Worm (Caenorhabditis elegans): ENCODE measurements around the gene srg-7.
A peak's percentile ranks its signal among the peaks of the same experiment; 100 is the strongest.

Gene srg-7

ce11 chrIII:6251511-6251910 is 16.4 kb downstream of the srg-7 start, which contains the start of gene amdh-1:
Gene amdh-1, plus strand, starts transcription at chrIII:6251811.
- TF ChIP-seq egl-13 (tag; optimal IDR thresholded peaks at IDR 0.05) (no peak), unc-130 (tag; optimal IDR thresholded peaks at IDR 0.05) (no peak), skn-1 (tag; optimal IDR thresholded peaks at IDR 0.05) (no peak), hlh-17 (GFP tag; optimal IDR thresholded peaks at IDR 0.05; ENCODE audit: borderline replicate concordance) (no peak), isw-1 (GFP tag; IDR thresholded peaks at IDR 0.05) (no peak), efl-3 (GFP tag; optimal IDR thresholded peaks at IDR 0.05) (no peak), aha-1 (tag; optimal IDR thresholded peaks at IDR 0.05) (no peak), nhr-28 (tag; optimal IDR thresholded peaks at IDR 0.05) (no peak), ceh-82 (tag; optimal IDR thresholded peaks at IDR 0.05) (no peak), nhr-20 (tag; optimal IDR thresholded peaks at IDR 0.05) (no peak), fos-1 (tag; optimal IDR thresholded peaks at IDR 0.05) (no peak), nhr-47 (tag; optimal IDR thresholded peaks at IDR 0.05) (no peak), fkh-10 (GFP tag; optimal IDR thresholded peaks at IDR 0.05) (no peak)

ce11 chrIII:6248064-6248687 is 19.8 kb downstream of the srg-7 start, which contains the start of the genes gen-1 and stt-3:
Gene gen-1, minus strand, starts transcription at chrIII:6248158.
Gene stt-3, plus strand, starts transcription at chrIII:6248637.
- no peak for TF ChIP-seq nhr-84 (tag; optimal IDR thresholded peaks at IDR 0.05)
- no peak for TF ChIP-seq nhr-77 (tag; optimal IDR thresholded peaks at IDR 0.05)
- TF ChIP-seq elt-3 (tag; optimal IDR thresholded peaks at IDR 0.05), result no peak
- TF ChIP-seq unc-62 (GFP tag; optimal IDR thresholded peaks at IDR 0.05), result no peak
- TF ChIP-seq sox-4 (tag; optimal IDR thresholded peaks at IDR 0.05), result no peak
- TF ChIP-seq mdl-1 (tag; optimal IDR thresholded peaks at IDR 0.05), result no peak
- TF ChIP-seq elt-2 (tag; optimal IDR thresholded peaks at IDR 0.05), result no peak
- no peak for TF ChIP-seq C16A3.4 (tag; optimal IDR thresholded peaks at IDR 0.05)
- peak in 2 of 3 experiments; percentile 42 to 56 for TF ChIP-seq dpl-1 (GFP tag; optimal IDR thresholded peaks at IDR 0.05)
- TF ChIP-seq lin-15B (tag; optimal IDR thresholded peaks at IDR 0.05), result peak; percentile 1
- no peak for TF ChIP-seq pag-3 (tag; optimal IDR thresholded peaks at IDR 0.05; ENCODE audit: borderline replicate concordance, insufficient read depth)
- no peak for TF ChIP-seq nhr-12 (tag; optimal IDR thresholded peaks at IDR 0.05)
- TF ChIP-seq rnt-1 (tag; optimal IDR thresholded peaks at IDR 0.05), result no peak
- no peak for TF ChIP-seq snpc-4 (tag; optimal IDR thresholded peaks at IDR 0.05)
- no peak for TF ChIP-seq nhr-47 (tag; optimal IDR thresholded peaks at IDR 0.05)
- TF ChIP-seq ceh-90 (tag; optimal IDR thresholded peaks at IDR 0.05), result no peak
- TF ChIP-seq nhr-90 (tag; optimal IDR thresholded peaks at IDR 0.05; ENCODE audit: poor library complexity), result no peak
- no peak for TF ChIP-seq ceh-8 (GFP tag; optimal IDR thresholded peaks at IDR 0.05)
- no peak for TF ChIP-seq nhr-71 (tag; optimal IDR thresholded peaks at IDR 0.05)
- no peak for TF ChIP-seq unc-86 (tag; optimal IDR thresholded peaks at IDR 0.05)
- no peak for TF ChIP-seq irx-1 (tag; optimal IDR thresholded peaks at IDR 0.05)
- TF ChIP-seq alr-1 (tag; optimal IDR thresholded peaks at IDR 0.05; ENCODE audit: borderline replicate concordance), result no peak
- TF ChIP-seq sptf-1 (tag; optimal IDR thresholded peaks at IDR 0.05), result no peak
- no peak for TF ChIP-seq snu-23 (GFP tag; optimal IDR thresholded peaks at IDR 0.05)
- no peak for TF ChIP-seq mef-2 (tag; optimal IDR thresholded peaks at IDR 0.05)
- TF ChIP-seq nhr-20 (tag; optimal IDR thresholded peaks at IDR 0.05), result no peak
- TF ChIP-seq nhr-28 (tag; optimal IDR thresholded peaks at IDR 0.05), result no peak
- TF ChIP-seq nhr-19 (GFP tag; conservative IDR thresholded peaks at IDR 0.05), result no peak
- peak; percentile 2 to 65 for TF ChIP-seq lin-35 (GFP tag; optimal IDR thresholded peaks at IDR 0.05)
- no peak for TF ChIP-seq lin-39 (tag; optimal IDR thresholded peaks at IDR 0.05)
- TF ChIP-seq lsy-2 (tag; optimal IDR thresholded peaks at IDR 0.05), result peak in 1 of 2 experiments; percentile 48
- TF ChIP-seq Y116A8C.19 (tag; optimal IDR thresholded peaks at IDR 0.05; ENCODE audit: borderline replicate concordance), result no peak
- no peak for TF ChIP-seq nhr-11 (tag; optimal IDR thresholded peaks at IDR 0.05)
- no peak for TF ChIP-seq egl-27 (tag; optimal IDR thresholded peaks at IDR 0.05)
- TF ChIP-seq aly-2 (tag; optimal IDR thresholded peaks at IDR 0.05), result no peak
- peak; percentile 46 to 50 for TF ChIP-seq efl-1 (optimal IDR thresholded peaks at IDR 0.05)
- peak; percentile 21 to 90 for TF ChIP-seq efl-1 (GFP tag; optimal IDR thresholded peaks at IDR 0.05 in 1 of 2)
- no peak for TF ChIP-seq tbx-2 (tag; optimal IDR thresholded peaks at IDR 0.05)
- TF ChIP-seq ztf-11 (tag; optimal IDR thresholded peaks at IDR 0.05), result no peak
- no peak for TF ChIP-seq nhr-237 (tag; optimal IDR thresholded peaks at IDR 0.05)
- TF ChIP-seq unc-98 (GFP tag; IDR thresholded peaks at IDR 0.05), result no peak

All from whole organism, L1 larva.